Fruit fly (Drosophila melanogaster): ENCODE results near the gene Trs33.
A peak's percentile ranks its signal among the peaks of the same experiment; 100 is the strongest.

Trs33 gene

DNA sequence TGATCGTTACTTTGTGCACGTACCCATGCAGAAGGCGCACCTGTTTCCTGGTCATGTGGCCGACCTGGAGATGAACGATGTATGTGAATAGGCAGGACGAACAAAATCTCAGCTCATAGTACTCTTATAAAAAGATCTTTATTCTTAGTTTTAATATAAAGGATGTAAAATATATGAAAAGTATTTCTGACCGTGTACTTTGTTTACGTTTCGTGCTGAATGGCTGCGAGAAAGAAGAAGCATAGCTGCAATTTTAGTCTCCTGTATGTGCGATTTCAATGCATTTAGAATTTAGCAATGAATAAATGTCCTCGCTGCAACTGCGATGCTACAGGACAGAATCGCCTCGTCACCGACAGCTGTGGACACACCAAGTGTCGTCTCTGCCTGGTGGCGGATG lies 3.0 kb downstream of the Trs33 start, which contains the start of the genes CG42726 and CG42727 (continued):
- TF ChIP-seq CG1647 (GFP tag; optimal IDR thresholded peaks at IDR 0.05) (peak; percentile 1), CG12155 (GFP tag; optimal IDR thresholded peaks at IDR 0.05) (peak; percentile 20), H15 (GFP tag; IDR thresholded peaks at IDR 0.05) (no peak), CG8089 (GFP tag; optimal IDR thresholded peaks at IDR 0.05) (no peak), nmo (GFP tag; optimal IDR thresholded peaks at IDR 0.05) (peak; percentile 36), CG43689 (GFP tag; IDR thresholded peaks at IDR 0.05) (no peak), Eip74EF (GFP tag; optimal IDR thresholded peaks at IDR 0.05) (no peak), ash1 (GFP tag; optimal IDR thresholded peaks at IDR 0.05) (no peak), da (GFP tag; optimal IDR thresholded peaks at IDR 0.05) (no peak), gce (GFP tag; IDR thresholded peaks at IDR 0.05) (0 out of 3 replicates have a peak, but pooled peaks have one; percentile 27), CG18764 (GFP tag; optimal IDR thresholded peaks at IDR 0.05) (no peak), Bteb2 (GFP tag; optimal IDR thresholded peaks at IDR 0.05) (peak; percentile 27), CG7357 (GFP tag; IDR thresholded peaks at IDR 0.05) (no peak), ems (GFP tag; optimal IDR thresholded peaks at IDR 0.05) (peak; percentile 52), CG3847 (GFP tag; IDR thresholded peaks at IDR 0.05) (peak; percentile 18; the same call in 1 of the 2 replicates), Awh (GFP tag; IDR thresholded peaks at IDR 0.05) (peak; percentile 10; the same call in 1 of the 2 replicates), CG34224 (GFP tag; IDR thresholded peaks at IDR 0.05; ENCODE audit: partially characterized antibody) (no peak), jigr1 (GFP tag; IDR thresholded peaks at IDR 0.05) (no peak), Fer2 (tag; optimal IDR thresholded peaks at IDR 0.05) (no peak), zen2 (GFP tag; IDR thresholded peaks at IDR 0.05; ENCODE audit: partially characterized antibody) (no peak), CG32767 (GFP tag; IDR thresholded peaks at IDR 0.05) (no peak), zf30C (GFP tag; optimal IDR thresholded peaks at IDR 0.05) (peak; percentile 96), dysf (GFP tag; IDR thresholded peaks at IDR 0.05) (no peak), CG1602 (GFP tag; optimal IDR thresholded peaks at IDR 0.05) (no peak), CG2129 (GFP tag; IDR thresholded peaks at IDR 0.05; ENCODE audit: partially characterized antibody) (no peak), jing (GFP tag; optimal IDR thresholded peaks at IDR 0.05) (no peak), stwl (tag; optimal IDR thresholded peaks at IDR 0.05) (peak; percentile 23), CG11723 (GFP tag; optimal IDR thresholded peaks at IDR 0.05) (no peak), Nf-YC (tag; optimal IDR thresholded peaks at IDR 0.05) (no peak), tup (GFP tag; optimal IDR thresholded peaks at IDR 0.05) (no peak), CG18619 (GFP tag; optimal IDR thresholded peaks at IDR 0.05) (peak; percentile 17), Xrp1 (GFP tag; IDR thresholded peaks at IDR 0.05) (peak; percentile 37; the same call in 1 of the 2 replicates), sima (GFP tag; optimal IDR thresholded peaks at IDR 0.05) (no peak), CG10543 (GFP tag; optimal IDR thresholded peaks at IDR 0.05) (no peak), ERR (GFP tag; optimal IDR thresholded peaks at IDR 0.05) (no peak), Dbx (GFP tag; IDR thresholded peaks at IDR 0.05) (no peak), CG1024 (GFP tag; IDR thresholded peaks at IDR 0.05) (no peak), zfh1 (GFP tag; IDR thresholded peaks at IDR 0.05) (no peak), Hand (GFP tag; optimal IDR thresholded peaks at IDR 0.05) (no peak), CG3838 (GFP tag; optimal IDR thresholded peaks at IDR 0.05) (peak; percentile 2), bsh (GFP tag; optimal IDR thresholded peaks at IDR 0.05) (peak in 1 of 2 experiments; percentile 32), CG4707 (GFP tag; optimal IDR thresholded peaks at IDR 0.05) (no peak), Hr3 (GFP tag; optimal IDR thresholded peaks at IDR 0.05) (no peak), CG6765 (GFP tag; optimal IDR thresholded peaks at IDR 0.05) (no peak), CG8281 (tag; optimal IDR thresholded peaks at IDR 0.05) (no peak), CG12769 (tag; optimal IDR thresholded peaks at IDR 0.05) (no peak), HLHmδ (GFP tag; optimal IDR thresholded peaks at IDR 0.05) (no peak), CG17361 (GFP tag; IDR thresholded peaks at IDR 0.05) (0 out of 3 replicates have a peak, but pooled peaks have one; percentile 15), HLH4C (GFP tag; IDR thresholded peaks at IDR 0.05; ENCODE audit: partially characterized antibody) (no peak), Blimp-1 (GFP tag; optimal IDR thresholded peaks at IDR 0.05) (no peak), TFAM (GFP tag; optimal IDR thresholded peaks at IDR 0.05) (no peak)

All from whole organism, embryonic.